Worm (Caenorhabditis elegans) whole organism, midembryonic: ENCODE results near the gene max-2.

Source experiments
- T22C8.4 ChIP-seq: fragments of 200-800 bp; sonication (Bioruptor generic); IDR thresholded peaks from 2 replicates; pipeline ENCODE4 v1.3.6; 2022; ENCODE audit warnings: missing genetic modification characterization, missing compliant biosample characterization
- cog-1 ChIP-seq: sonication (generic microtip); optimal IDR thresholded peaks from 2 replicates; lab custom pipeline; 2016; ENCODE audit warnings: missing genetic modification characterization, missing compliant biosample characterization
- flt-1 ChIP-seq: fragments of 200-800 bp; sonication (Bioruptor generic); IDR thresholded peaks from 2 replicates; pipeline ENCODE4 v1.3.6; 2022; ENCODE audit warnings: missing genetic modification characterization, missing compliant biosample characterization
- klf-2 ChIP-seq: fragments of 200-800 bp; sonication (Bioruptor generic); conservative IDR thresholded peaks from 2 replicates; pipeline ENCODE4 v1.3.6; 2022; ENCODE audit warnings: missing genetic modification reagents, missing genetic modification characterization, missing compliant biosample characterization
- med-1 ChIP-seq: sonication (generic microtip); optimal IDR thresholded peaks from 2 replicates; lab custom pipeline; 2017; ENCODE audit warnings: missing genetic modification characterization, mild to moderate bottlenecking, missing compliant biosample characterization, antibody characterized with exemption, missing genetic modification reagents; ENCODE audit not compliant: insufficient read depth
- ref-1 ChIP-seq: fragments of 200-800 bp; sonication (Bioruptor generic); conservative IDR thresholded peaks from 2 replicates; pipeline ENCODE4 v1.3.6; 2022; ENCODE audit warnings: missing genetic modification reagents, missing genetic modification characterization, missing compliant biosample characterization
- tab-1 ChIP-seq: fragments of 200-800 bp; sonication (Bioruptor generic); IDR thresholded peaks from 2 replicates; pipeline ENCODE4 v1.3.6; 2022; ENCODE audit warnings: missing genetic modification characterization, missing compliant biosample characterization
- ztf-23 ChIP-seq: fragments of 200-800 bp; sonication (Bioruptor generic); IDR thresholded peaks from 2 replicates; pipeline ENCODE4 v1.3.6; 2022; ENCODE audit warnings: missing genetic modification reagents, missing genetic modification characterization, missing compliant biosample characterization
- ztf-29 ChIP-seq: fragments of 200-800 bp; sonication (Bioruptor generic); IDR thresholded peaks from 2 replicates; pipeline ENCODE4 v1.3.6; 2022; ENCODE audit warnings: missing genetic modification reagents, missing genetic modification characterization, missing compliant biosample characterization

The max-2 gene

ce11 chrII:12997413-12997812, 28.2 kb downstream of the max-2 start, which contains the start of gene Y38F1A.7:
Y38F1A.7 (minus strand) TSS chrII:12997804.
- TF ChIP-seq klf-2 (GFP tag; lab: Robert Waterston, UW) (no peak), med-1 (GFP tag; lab: Kevin White, UChicago) (no peak), ztf-23 (GFP tag; lab: Robert Waterston, UW) (no peak), ztf-29 (GFP tag; lab: Robert Waterston, UW) (no peak), ref-1 (GFP tag; lab: Robert Waterston, UW) (no peak), flt-1 (GFP tag; lab: Robert Waterston, UW) (no peak), cog-1 (tag; lab: Kevin White, UChicago) (no peak), T22C8.4 (GFP tag; lab: Robert Waterston, UW) (no peak), tab-1 (no peak)

- TF ChIP-seq tab-1 = no peak
- no peak for TF ChIP-seq T22C8.4 (GFP tag; lab: Robert Waterston, UW)
- TF ChIP-seq med-1 (GFP tag; lab: Kevin White, UChicago) = no peak
- TF ChIP-seq cog-1 (tag; lab: Kevin White, UChicago) = no peak
- no peak for TF ChIP-seq ztf-29 (GFP tag; lab: Robert Waterston, UW)
- no peak for TF ChIP-seq ztf-23 (GFP tag; lab: Robert Waterston, UW)
- TF ChIP-seq flt-1 (GFP tag; lab: Robert Waterston, UW) = no peak
- TF ChIP-seq klf-2 (GFP tag; lab: Robert Waterston, UW) = no peak
- TF ChIP-seq ref-1 (GFP tag; lab: Robert Waterston, UW) = no peak
These were observed 29.4 kb downstream of the max-2 start, which contains the start of gene hphd-1 for ce11 chrII:12996249-12996648. hphd-1 (minus strand) TSS chrII:12996571.

- no peak for TF ChIP-seq T22C8.4 (GFP tag; lab: Robert Waterston, UW)
- no peak for TF ChIP-seq klf-2 (GFP tag; lab: Robert Waterston, UW)
- TF ChIP-seq flt-1 (GFP tag; lab: Robert Waterston, UW) = no peak
- TF ChIP-seq med-1 (GFP tag; lab: Kevin White, UChicago) = no peak
- no peak for TF ChIP-seq ref-1 (GFP tag; lab: Robert Waterston, UW)
- no peak for TF ChIP-seq ztf-29 (GFP tag; lab: Robert Waterston, UW)
- no peak for TF ChIP-seq ztf-23 (GFP tag; lab: Robert Waterston, UW)
- no peak for TF ChIP-seq cog-1 (tag; lab: Kevin White, UChicago)
- TF ChIP-seq tab-1 = no peak
These were observed 30.3 kb downstream of the max-2 start for ce11 chrII:12995322-12995721.

ce11 chrII:12994009-12994788, 31.4 kb downstream of the max-2 start:
- TF ChIP-seq med-1 (GFP tag; lab: Kevin White, UChicago) (no peak), cog-1 (tag; lab: Kevin White, UChicago) (no peak), klf-2 (GFP tag; lab: Robert Waterston, UW) (no peak), ref-1 (GFP tag; lab: Robert Waterston, UW) (no peak), T22C8.4 (GFP tag; lab: Robert Waterston, UW) (no peak), ztf-29 (GFP tag; lab: Robert Waterston, UW) (no peak), tab-1 (no peak), flt-1 (GFP tag; lab: Robert Waterston, UW) (no peak)

ce11 chrII:12992980-12993379, 32.7 kb downstream of the max-2 start:
- TF ChIP-seq med-1 (GFP tag; lab: Kevin White, UChicago) (no peak), cog-1 (tag; lab: Kevin White, UChicago) (no peak), tab-1 (no peak), klf-2 (GFP tag; lab: Robert Waterston, UW) (no peak), ztf-23 (GFP tag; lab: Robert Waterston, UW) (no peak), flt-1 (GFP tag; lab: Robert Waterston, UW) (no peak), ztf-29 (GFP tag; lab: Robert Waterston, UW) (no peak), T22C8.4 (GFP tag; lab: Robert Waterston, UW) (no peak), ref-1 (GFP tag; lab: Robert Waterston, UW) (no peak)

ce11 chrII:12992193-12992592, 33.5 kb downstream of the max-2 start:
- TF ChIP-seq klf-2 (GFP tag; lab: Robert Waterston, UW) (no peak), ztf-23 (GFP tag; lab: Robert Waterston, UW) (no peak), tab-1 (no peak), flt-1 (GFP tag; lab: Robert Waterston, UW) (no peak)

- no peak for TF ChIP-seq klf-2 (GFP tag; lab: Robert Waterston, UW)
- TF ChIP-seq tab-1 = no peak
- no peak for TF ChIP-seq cog-1 (tag; lab: Kevin White, UChicago)
- no peak for TF ChIP-seq flt-1 (GFP tag; lab: Robert Waterston, UW)
- TF ChIP-seq ztf-29 (GFP tag; lab: Robert Waterston, UW) = no peak
- no peak for TF ChIP-seq ref-1 (GFP tag; lab: Robert Waterston, UW)
- TF ChIP-seq med-1 (GFP tag; lab: Kevin White, UChicago) = no peak
- no peak for TF ChIP-seq ztf-23 (GFP tag; lab: Robert Waterston, UW)
- no peak for TF ChIP-seq T22C8.4 (GFP tag; lab: Robert Waterston, UW)
These were observed 34.0 kb downstream of the max-2 start for ce11 chrII:12991594-12991993.

ce11 chrII:12990964-12991593, 34.6 kb downstream of the max-2 start:
- TF ChIP-seq klf-2 (GFP tag; lab: Robert Waterston, UW) = no peak
- TF ChIP-seq ref-1 (GFP tag; lab: Robert Waterston, UW) = no peak
- no peak for TF ChIP-seq med-1 (GFP tag; lab: Kevin White, UChicago)
- no peak for TF ChIP-seq T22C8.4 (GFP tag; lab: Robert Waterston, UW)
- no peak for TF ChIP-seq ztf-23 (GFP tag; lab: Robert Waterston, UW)
- no peak for TF ChIP-seq flt-1 (GFP tag; lab: Robert Waterston, UW)
- TF ChIP-seq cog-1 (tag; lab: Kevin White, UChicago) = no peak
- TF ChIP-seq ztf-29 (GFP tag; lab: Robert Waterston, UW) = no peak; the same call in 1 of the 2 replicates
- no peak for TF ChIP-seq tab-1
